Fruit fly (Drosophila melanogaster) whole organism, wandering third instar larva: ENCODE data around the gene U4-U6-60K.

Experiments
- CrebA ChIP-seq: fragments of 200-800 bp; sonication (Bioruptor generic); optimal IDR thresholded peaks from 2 replicates; lab custom pipeline; 2016; ENCODE audit warnings: missing biosample characterization, mild to moderate bottlenecking, missing genetic modification characterization, borderline replicate concordance
- Hr78 ChIP-seq: fragments of >200 bp; optimal IDR thresholded peaks from 2 replicates; lab custom pipeline; 2017; ENCODE audit warnings: missing biosample characterization, missing genetic modification characterization
- Jra ChIP-seq: sonication (Bioruptor generic); optimal IDR thresholded peaks from 2 replicates; lab custom pipeline; 2016; ENCODE audit warnings: missing biosample characterization, missing genetic modification characterization
- Myc ChIP-seq: fragments of >200 bp; optimal IDR thresholded peaks from 2 replicates; lab custom pipeline; 2017
- OdsH ChIP-seq: fragments of 200-800 bp; sonication (Bioruptor generic); optimal IDR thresholded peaks from 2 replicates; lab custom pipeline; 2016; ENCODE audit warnings: missing biosample characterization, mild to moderate bottlenecking, missing genetic modification characterization
- Sp1 ChIP-seq: fragments of 200-800 bp; sonication (Bioruptor generic); optimal IDR thresholded peaks from 3 replicates; lab custom pipeline; 2019; ENCODE audit warnings: missing biosample characterization, mild to moderate bottlenecking, missing genetic modification characterization, moderate library complexity
- fru ChIP-seq: fragments of 200-800 bp; sonication (Bioruptor generic); optimal IDR thresholded peaks from 3 replicates; lab custom pipeline; 2016; ENCODE audit warnings: missing biosample characterization, mild to moderate bottlenecking, missing genetic modification characterization
- psq ChIP-seq: fragments of 200-800 bp; sonication (Bioruptor generic); optimal IDR thresholded peaks from 3 replicates; lab custom pipeline; 2017; ENCODE audit warnings: missing biosample characterization, mild to moderate bottlenecking, missing genetic modification characterization, moderate library complexity
- sage ChIP-seq: fragments of 200-800 bp; sonication (Bioruptor generic); optimal IDR thresholded peaks from 2 replicates; lab custom pipeline; 2016; ENCODE audit warnings: missing biosample characterization, mild to moderate bottlenecking, missing genetic modification characterization

DNA sequence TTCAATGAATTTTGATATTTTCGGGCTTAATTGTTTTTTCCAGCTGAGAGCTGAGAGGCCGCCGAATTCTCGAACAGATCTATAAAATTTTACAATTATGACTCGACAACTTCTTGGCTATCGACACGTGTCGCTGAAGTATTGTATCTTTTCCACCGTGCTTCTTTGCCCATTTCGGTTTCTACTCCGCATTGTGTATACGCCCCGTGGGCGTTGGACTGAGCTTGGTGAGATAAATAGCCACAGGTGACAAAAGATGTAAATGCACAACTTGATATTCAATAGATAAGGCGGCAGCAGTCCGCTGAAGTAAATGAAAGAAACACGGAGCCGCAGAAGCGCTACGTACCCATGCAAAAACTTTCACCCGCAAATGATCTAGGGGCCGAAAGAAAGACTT lies 20.5 kb downstream of the U4-U6-60K start:
- TF ChIP-seq psq (GFP tag; lab: Kevin White, UChicago) = no peak
- no peak for TF ChIP-seq fru (GFP tag; lab: Kevin White, UChicago)
- TF ChIP-seq Jra = no peak
- TF ChIP-seq CrebA (GFP tag; lab: Kevin White, UChicago) = no peak
- no peak for TF ChIP-seq OdsH
- no peak for TF ChIP-seq Sp1 (GFP tag; lab: Kevin White, UChicago)
- TF ChIP-seq sage = no peak
- no peak for TF ChIP-seq Myc (lab: Kevin White, UChicago)
- TF ChIP-seq Hr78 (GFP tag; lab: Kevin White, UChicago) = no peak
